Fruit fly (Drosophila melanogaster): Measurements from ENCODE around the gene CG6495.

The CG6495 gene

DNA sequence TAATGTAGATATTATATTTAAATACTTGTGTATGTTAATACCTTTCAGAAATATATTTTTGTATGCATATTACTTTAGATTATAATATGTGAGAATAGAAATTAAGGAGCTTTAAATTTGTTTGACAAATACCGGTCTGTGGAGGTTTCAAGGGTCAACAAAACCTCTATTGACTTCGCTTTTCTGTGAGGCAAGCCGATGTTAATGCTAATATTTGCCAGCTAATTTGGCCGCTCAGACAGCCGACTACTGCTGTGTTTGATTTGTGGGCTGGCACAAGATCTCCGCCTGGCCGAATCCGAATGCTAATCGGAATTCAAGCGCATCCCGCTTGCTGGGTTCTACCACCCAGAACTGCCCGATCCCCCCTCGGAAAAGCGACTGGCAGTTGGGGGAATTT is 6.3 kb upstream of the CG6495 start (continued):
- TF ChIP-seq YL-1 (GFP tag; optimal IDR thresholded peaks at IDR 0.05) (no peak), MESR4 (GFP tag; optimal IDR thresholded peaks at IDR 0.05) (no peak), az2 (GFP tag; optimal IDR thresholded peaks at IDR 0.05) (no peak), CG18476 (GFP tag; optimal IDR thresholded peaks at IDR 0.05) (peak; percentile 83), CG13296 (GFP tag; optimal IDR thresholded peaks at IDR 0.05) (peak; percentile 27), mirr (GFP tag; optimal IDR thresholded peaks at IDR 0.05) (no peak), CG4730 (GFP tag; IDR thresholded peaks at IDR 0.05) (no peak), dimm (GFP tag; IDR thresholded peaks at IDR 0.05) (no peak), lbe (GFP tag; optimal IDR thresholded peaks at IDR 0.05) (no peak), CG14710 (tag; optimal IDR thresholded peaks at IDR 0.05) (no peak), CG9797 (GFP tag; optimal IDR thresholded peaks at IDR 0.05) (no peak), CG15601 (tag; optimal IDR thresholded peaks at IDR 0.05) (no peak), CoRest (tag; optimal IDR thresholded peaks at IDR 0.05) (no peak), Abd-B (GFP tag; optimal IDR thresholded peaks at IDR 0.05) (no peak), CG17802 (tag; optimal IDR thresholded peaks at IDR 0.05) (no peak), CG33213 (GFP tag; optimal IDR thresholded peaks at IDR 0.05) (no peak), unpg (GFP tag; optimal IDR thresholded peaks at IDR 0.05) (peak; percentile 18), hbn (GFP tag; IDR thresholded peaks at IDR 0.05; ENCODE audit: partially characterized antibody) (no peak), HmgD (GFP tag; optimal IDR thresholded peaks at IDR 0.05) (no peak), HLH54F (GFP tag; optimal IDR thresholded peaks at IDR 0.05) (no peak), CG10274 (GFP tag; optimal IDR thresholded peaks at IDR 0.05) (no peak), tna (GFP tag; IDR thresholded peaks at IDR 0.05; ENCODE audit: partially characterized antibody) (no peak), sens-2 (GFP tag; IDR thresholded peaks at IDR 0.05) (no peak), Gug (GFP tag; IDR thresholded peaks at IDR 0.05) (no peak), sr (GFP tag; IDR thresholded peaks at IDR 0.05) (no peak), gsb (GFP tag; IDR thresholded peaks at IDR 0.05) (no peak), aop (GFP tag; IDR thresholded peaks at IDR 0.05) (no peak), CG4707 (GFP tag; optimal IDR thresholded peaks at IDR 0.05) (no peak), Vsx1 (GFP tag; optimal IDR thresholded peaks at IDR 0.05) (peak; percentile 50), CG18262 (tag; optimal IDR thresholded peaks at IDR 0.05) (peak; percentile 16), kah (GFP tag; optimal IDR thresholded peaks at IDR 0.05) (no peak), Dip3 (GFP tag; optimal IDR thresholded peaks at IDR 0.05) (no peak), dati (GFP tag; IDR thresholded peaks at IDR 0.05) (no peak), Usf (GFP tag; optimal IDR thresholded peaks at IDR 0.05) (no peak), bab2 (GFP tag; optimal IDR thresholded peaks at IDR 0.05) (peak; percentile 32), pum (GFP tag; optimal IDR thresholded peaks at IDR 0.05) (no peak), CG1792 (GFP tag; optimal IDR thresholded peaks at IDR 0.05) (no peak), Med (GFP tag) (peak; percentile 84), ci (GFP tag; IDR thresholded peaks at IDR 0.05) (0 out of 3 replicates have a peak, but pooled peaks have one; percentile 20), Hmr (GFP tag; optimal IDR thresholded peaks at IDR 0.05) (peak; percentile 14), fu2 (GFP tag; optimal IDR thresholded peaks at IDR 0.05) (no peak), CG8478 (optimal IDR thresholded peaks at IDR 0.05) (no peak), Doc2 (GFP tag; IDR thresholded peaks at IDR 0.05) (no peak), CG8290 (GFP tag; optimal IDR thresholded peaks at IDR 0.05) (no peak), CG8290 (tag; optimal IDR thresholded peaks at IDR 0.05) (peak in 1 of 2 experiments; percentile 22), NC2β (GFP tag; optimal IDR thresholded peaks at IDR 0.05) (no peak), CG12659 (GFP tag; optimal IDR thresholded peaks at IDR 0.05) (no peak), fd64A (GFP tag; optimal IDR thresholded peaks at IDR 0.05) (no peak), Bteb2 (GFP tag; optimal IDR thresholded peaks at IDR 0.05) (no peak), Meics (GFP tag; optimal IDR thresholded peaks at IDR 0.05) (peak; percentile 25), CG7357 (GFP tag; IDR thresholded peaks at IDR 0.05) (no peak), CG4424 (GFP tag; optimal IDR thresholded peaks at IDR 0.05) (no peak), tgo (GFP tag; IDR thresholded peaks at IDR 0.05) (peak; percentile 23; the same call in 1 of the 3 replicates)
